Worm (Caenorhabditis elegans) whole organism, L2 larva: ENCODE measurements around the gene ani-2.

ENCODE experiments used
- R02D3.7 ChIP-seq: fragments of 150-350 bp; optimal IDR thresholded peaks from 2 replicates; lab custom pipeline; 2014; ENCODE audit warnings: missing biosample characterization, missing genetic modification characterization
- blmp-1 ChIP-seq: sonication (generic microtip); optimal IDR thresholded peaks from 2 replicates; lab custom pipeline; 2017; ENCODE audit warnings: missing genetic modification characterization, mild to moderate bottlenecking, missing compliant biosample characterization, antibody characterized with exemption, moderate library complexity; ENCODE audit not compliant: insufficient read depth
- ceh-16 ChIP-seq: fragments of 150-350 bp; optimal IDR thresholded peaks from 2 replicates; lab custom pipeline; 2014; ENCODE audit warnings: missing biosample characterization, missing genetic modification characterization
- fos-1 ChIP-seq: fragments of 150-350 bp; optimal IDR thresholded peaks from 2 replicates; lab custom pipeline; 2014; ENCODE audit warnings: missing biosample characterization, missing genetic modification characterization
- lin-39 ChIP-seq: fragments of 150-350 bp; optimal IDR thresholded peaks from 2 replicates; lab custom pipeline; 2014; ENCODE audit warnings: missing biosample characterization, missing genetic modification reagents, missing genetic modification characterization
- nhr-11 ChIP-seq: fragments of 150-350 bp; optimal IDR thresholded peaks from 2 replicates; lab custom pipeline; 2014; ENCODE audit warnings: missing biosample characterization, missing genetic modification characterization
- nhr-25 ChIP-seq: fragments of 150-350 bp; sonication (generic microtip); optimal IDR thresholded peaks from 3 replicates; lab custom pipeline; 2014; ENCODE audit warnings: missing biosample characterization, missing genetic modification characterization
- nhr-6 ChIP-seq: fragments of 150-350 bp; optimal IDR thresholded peaks from 2 replicates; lab custom pipeline; 2014; ENCODE audit warnings: missing biosample characterization, missing genetic modification characterization

DNA sequence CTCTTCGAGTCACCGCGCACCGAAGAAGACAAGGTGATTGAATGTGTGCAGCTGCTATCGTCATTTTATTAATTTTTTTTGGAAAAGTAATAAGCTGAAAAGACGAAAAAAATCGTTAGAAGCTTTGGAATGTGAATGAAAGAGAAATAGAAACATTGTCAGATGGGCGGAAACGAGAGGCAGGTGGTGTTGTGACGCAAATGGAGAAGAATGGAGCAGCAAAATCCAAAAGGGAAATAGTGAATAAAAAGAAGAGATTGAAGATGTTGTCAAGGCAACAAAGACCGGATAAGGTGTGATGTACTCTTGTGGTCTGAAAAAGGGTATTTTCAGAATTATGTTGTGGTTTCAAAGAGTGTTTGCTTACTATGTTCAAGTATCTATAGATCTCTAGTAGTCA, 22.7 kb downstream of the ani-2 start:
- TF ChIP-seq lin-39 (no peak), nhr-25 (tag; lab: Kevin White, UChicago) (no peak), blmp-1 (tag; lab: Kevin White, UChicago) (no peak), fos-1 (no peak), R02D3.7 (tag; lab: Kevin White, UChicago) (no peak), nhr-6 (no peak), nhr-11 (tag; lab: Kevin White, UChicago) (no peak), ceh-16 (no peak)
